Worm (Caenorhabditis elegans): ENCODE results near the gene srt-55.

DNA sequence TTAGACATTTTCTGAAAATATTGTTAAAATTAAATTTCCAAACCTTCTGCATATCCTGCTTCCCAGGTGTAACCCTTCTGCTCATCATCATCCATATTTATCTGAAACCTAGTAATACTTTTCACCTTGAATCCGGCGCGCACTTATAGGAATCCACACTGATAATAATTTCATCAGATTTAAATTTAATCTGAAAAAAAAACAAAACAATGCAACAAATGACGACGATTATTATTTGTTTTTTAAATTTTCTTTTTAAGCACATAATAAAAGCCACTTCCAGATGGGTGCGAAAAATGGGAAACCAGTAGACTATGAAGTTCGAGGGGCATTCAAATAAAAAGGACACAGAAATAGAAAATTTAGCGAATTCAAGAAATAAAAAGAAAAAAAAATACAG, 15.6 kb downstream of the srt-55 start, which contains the start of gene gtf-2H2C:
- no peak for TF ChIP-seq D1046.2 (GFP tag; IDR thresholded peaks at IDR 0.05)
- no peak for TF ChIP-seq sdz-12 (GFP tag; optimal IDR thresholded peaks at IDR 0.05)
- TF ChIP-seq unc-39 (tag; optimal IDR thresholded peaks at IDR 0.05), result no peak
- no peak for TF ChIP-seq F10B5.3 (tag; optimal IDR thresholded peaks at IDR 0.05)
- no peak for TF ChIP-seq ces-1 (GFP tag; optimal IDR thresholded peaks at IDR 0.05)
- no peak for TF ChIP-seq F44E2.7 (GFP tag; IDR thresholded peaks at IDR 0.05)
- no peak for TF ChIP-seq nhr-11 (tag; optimal IDR thresholded peaks at IDR 0.05)
- TF ChIP-seq aha-1 (tag), result no peak
- TF ChIP-seq pha-4 (GFP tag; IDR thresholded peaks at IDR 0.05), result peak; percentile 7; the same call in 1 of the 2 replicates
- no peak for TF ChIP-seq pha-4 (tag; optimal IDR thresholded peaks at IDR 0.05)
- no peak for TF ChIP-seq aly-2 (tag; optimal IDR thresholded peaks at IDR 0.05)
- TF ChIP-seq dve-1 (tag; optimal IDR thresholded peaks at IDR 0.05; ENCODE audit: insufficient read depth), result no peak
- no peak for TF ChIP-seq R02D3.7 (tag; optimal IDR thresholded peaks at IDR 0.05)
- TF ChIP-seq zag-1 (tag; optimal IDR thresholded peaks at IDR 0.05), result no peak
- TF ChIP-seq daf-12 (tag; optimal IDR thresholded peaks at IDR 0.05), result no peak
